Worm (Caenorhabditis elegans): ENCODE results near the gene btb-6.

btb-6 gene

ce11 chrII:1759602-1760001 is 44.5 kb downstream of the btb-6 start, which contains the start of gene F36H5.18:
Gene F36H5.18 (plus strand): TSS chrII:1759902.
- TF ChIP-seq unc-3 (GFP tag; conservative IDR thresholded peaks at IDR 0.05) (no peak), unc-3 (tag; optimal IDR thresholded peaks at IDR 0.05) (no peak), odd-2 (tag; optimal IDR thresholded peaks at IDR 0.05) (no peak), hlh-15 (tag; optimal IDR thresholded peaks at IDR 0.05) (no peak), unc-42 (tag; optimal IDR thresholded peaks at IDR 0.05) (no peak), elt-2 (tag; optimal IDR thresholded peaks at IDR 0.05) (no peak), rnt-1 (tag; optimal IDR thresholded peaks at IDR 0.05) (no peak), ceh-18 (tag; optimal IDR thresholded peaks at IDR 0.05) (no peak), unc-86 (tag; optimal IDR thresholded peaks at IDR 0.05) (no peak), ref-2 (tag; optimal IDR thresholded peaks at IDR 0.05) (no peak), ceh-6 (GFP tag; optimal IDR thresholded peaks at IDR 0.05) (no peak), lin-11 (tag; optimal IDR thresholded peaks at IDR 0.05) (no peak), ceh-19 (GFP tag; optimal IDR thresholded peaks at IDR 0.05) (no peak), ahr-1 (tag; optimal IDR thresholded peaks at IDR 0.05) (no peak), zip-5 (tag; optimal IDR thresholded peaks at IDR 0.05) (no peak), che-1 (tag; optimal IDR thresholded peaks at IDR 0.05) (no peak)

DNA sequence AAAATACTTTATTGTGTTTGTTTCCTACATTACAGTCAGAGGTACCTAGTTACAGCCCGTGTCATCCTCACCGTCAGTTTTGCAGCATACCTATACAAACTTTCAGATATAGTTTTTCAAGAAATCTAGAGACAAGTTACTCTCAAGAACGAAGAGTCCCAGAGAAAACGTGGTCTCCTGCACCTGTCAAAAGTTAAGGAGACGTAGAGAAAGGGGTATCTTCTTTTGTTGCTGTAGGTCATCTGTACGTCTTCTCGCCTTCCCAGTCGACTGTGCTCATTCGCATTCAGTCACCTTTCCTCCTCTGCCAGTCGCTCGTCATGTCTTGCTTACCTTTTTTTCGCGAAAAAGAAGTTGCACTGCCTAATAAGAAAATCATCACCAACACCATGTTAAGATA is 46.5 kb downstream of the btb-6 start, which contains the start of gene F36H5.4:
Gene F36H5.4 (plus strand): TSS at position 301 of the 400 bp plus-strand sequence.
- TF ChIP-seq ama-1 (optimal IDR thresholded peaks at IDR 0.05) (no peak), che-1 (tag; optimal IDR thresholded peaks at IDR 0.05) (no peak), ets-4 (tag; optimal IDR thresholded peaks at IDR 0.05) (no peak), ceh-34 (tag; optimal IDR thresholded peaks at IDR 0.05) (no peak), madf-2 (tag; optimal IDR thresholded peaks at IDR 0.05) (no peak), ceh-9 (tag; optimal IDR thresholded peaks at IDR 0.05) (no peak), ceh-18 (tag; optimal IDR thresholded peaks at IDR 0.05) (no peak), nfya-1 (tag; optimal IDR thresholded peaks at IDR 0.05) (no peak), lim-6 (tag; optimal IDR thresholded peaks at IDR 0.05) (no peak), eyg-1 (tag; optimal IDR thresholded peaks at IDR 0.05) (no peak), ceh-6 (GFP tag; optimal IDR thresholded peaks at IDR 0.05) (no peak)

DNA sequence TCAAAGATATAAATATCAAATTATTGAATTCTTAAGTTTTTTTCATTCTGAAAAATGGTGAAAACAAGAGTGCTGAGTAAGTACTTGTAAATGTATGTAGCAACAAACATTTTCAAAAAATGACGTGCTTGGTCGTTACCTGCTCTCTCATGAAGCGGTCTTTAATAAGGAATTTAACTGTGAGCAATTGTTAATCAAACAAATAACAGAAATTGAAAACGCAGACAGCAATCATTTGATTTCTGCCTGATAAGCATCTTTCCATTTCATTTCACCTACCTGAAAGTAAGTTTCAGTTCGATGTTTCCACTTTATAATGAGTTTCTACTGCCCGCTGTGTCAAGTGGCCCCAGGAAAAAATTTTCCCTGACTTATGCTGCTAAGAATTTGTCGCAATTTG is 48.0 kb downstream of the btb-6 start, which contains the start of gene math-28:
Gene math-28 (plus strand): TSS at position 301 of the 400 bp plus-strand sequence.
- TF ChIP-seq nhr-11 (tag; optimal IDR thresholded peaks at IDR 0.05) (no peak), ceh-22 (tag; optimal IDR thresholded peaks at IDR 0.05) (no peak), zip-5 (tag; optimal IDR thresholded peaks at IDR 0.05) (no peak), dmd-4 (tag; optimal IDR thresholded peaks at IDR 0.05; ENCODE audit: borderline replicate concordance) (no peak), ceh-6 (GFP tag; optimal IDR thresholded peaks at IDR 0.05) (no peak), sox-4 (tag; optimal IDR thresholded peaks at IDR 0.05) (no peak), tbx-2 (tag; optimal IDR thresholded peaks at IDR 0.05) (no peak), nfya-1 (tag; optimal IDR thresholded peaks at IDR 0.05) (no peak), ttx-3 (tag; optimal IDR thresholded peaks at IDR 0.05) (no peak), F13H6.1 (tag; optimal IDR thresholded peaks at IDR 0.05) (no peak), che-1 (tag; optimal IDR thresholded peaks at IDR 0.05) (no peak), rnt-1 (tag; optimal IDR thresholded peaks at IDR 0.05) (no peak), pqm-1 (tag; optimal IDR thresholded peaks at IDR 0.05) (no peak)
